Worm (Caenorhabditis elegans): ENCODE data around the gene clec-147.

clec-147 gene

ce11 chrII:14578013-14578412 lies 40.4 kb upstream of the clec-147 start, which contains the start of gene nspb-7:
nspb-7 (plus strand) TSS chrII:14578313.
- TF ChIP-seq ceh-48 (tag; optimal IDR thresholded peaks at IDR 0.05) (no peak), unc-86 (tag; optimal IDR thresholded peaks at IDR 0.05) (no peak), Y22D7AL.16 (tag; optimal IDR thresholded peaks at IDR 0.05) (no peak), F13H6.1 (tag; optimal IDR thresholded peaks at IDR 0.05) (no peak), dve-1 (tag; optimal IDR thresholded peaks at IDR 0.05) (no peak), ttx-3 (tag; optimal IDR thresholded peaks at IDR 0.05) (no peak), pha-4 (tag; optimal IDR thresholded peaks at IDR 0.05) (no peak), unc-42 (tag; optimal IDR thresholded peaks at IDR 0.05) (no peak), T23F11.4 (GFP tag; optimal IDR thresholded peaks at IDR 0.05) (no peak), sdc-2 (tag; optimal IDR thresholded peaks at IDR 0.05) (no peak)

ce11 chrII:14576429-14576828 lies 38.8 kb upstream of the clec-147 start, which contains the start of gene C01G12.13:
C01G12.13 (plus strand) TSS chrII:14576729.
- TF ChIP-seq ref-2 (tag; optimal IDR thresholded peaks at IDR 0.05) (no peak), madf-2 (tag; optimal IDR thresholded peaks at IDR 0.05) (no peak), syd-9 (tag; optimal IDR thresholded peaks at IDR 0.05) (no peak), che-1 (tag; optimal IDR thresholded peaks at IDR 0.05) (no peak), pros-1 (tag; optimal IDR thresholded peaks at IDR 0.05) (no peak), nfya-1 (tag; optimal IDR thresholded peaks at IDR 0.05) (no peak), ceh-24 (tag; optimal IDR thresholded peaks at IDR 0.05) (no peak), lim-6 (tag; optimal IDR thresholded peaks at IDR 0.05) (no peak), tbx-2 (tag; optimal IDR thresholded peaks at IDR 0.05) (no peak), ets-4 (tag; optimal IDR thresholded peaks at IDR 0.05) (no peak), npax-4 (tag; optimal IDR thresholded peaks at IDR 0.05) (no peak), ceh-48 (tag; optimal IDR thresholded peaks at IDR 0.05) (no peak), ahr-1 (tag; optimal IDR thresholded peaks at IDR 0.05) (no peak), elt-2 (tag; optimal IDR thresholded peaks at IDR 0.05) (no peak), Y22D7AL.16 (tag; optimal IDR thresholded peaks at IDR 0.05) (no peak)

- TF ChIP-seq ceh-9 (tag; optimal IDR thresholded peaks at IDR 0.05) (no peak), pha-4 (tag; optimal IDR thresholded peaks at IDR 0.05) (no peak), lim-6 (tag; optimal IDR thresholded peaks at IDR 0.05) (no peak), ceh-30 (tag; optimal IDR thresholded peaks at IDR 0.05) (no peak), mec-3 (tag; optimal IDR thresholded peaks at IDR 0.05; ENCODE audit: borderline replicate concordance) (no peak), che-1 (tag; optimal IDR thresholded peaks at IDR 0.05) (no peak), T23F11.4 (GFP tag; optimal IDR thresholded peaks at IDR 0.05) (no peak), npax-4 (tag; optimal IDR thresholded peaks at IDR 0.05) (no peak), ceh-19 (GFP tag; optimal IDR thresholded peaks at IDR 0.05) (no peak), pag-3 (tag; optimal IDR thresholded peaks at IDR 0.05; ENCODE audit: borderline replicate concordance) (no peak), tbx-7 (tag; optimal IDR thresholded peaks at IDR 0.05) (no peak), odd-2 (tag; optimal IDR thresholded peaks at IDR 0.05) (no peak), unc-86 (tag; optimal IDR thresholded peaks at IDR 0.05) (no peak), elt-4 (tag; optimal IDR thresholded peaks at IDR 0.05) (no peak), hlh-13 (GFP tag; optimal IDR thresholded peaks at IDR 0.05) (no peak)
These were observed 37.2 kb upstream of the clec-147 start for ce11 chrII:14574790-14575189.

- no peak for TF ChIP-seq ceh-18 (tag; optimal IDR thresholded peaks at IDR 0.05)
- TF ChIP-seq ahr-1 (tag; optimal IDR thresholded peaks at IDR 0.05) = no peak
- no peak for TF ChIP-seq lin-11 (tag; optimal IDR thresholded peaks at IDR 0.05)
- TF ChIP-seq zip-5 (tag; optimal IDR thresholded peaks at IDR 0.05) = no peak
- TF ChIP-seq tbx-2 (tag; optimal IDR thresholded peaks at IDR 0.05) = no peak
- TF ChIP-seq pha-2 (tag; optimal IDR thresholded peaks at IDR 0.05) = no peak
- no peak for TF ChIP-seq C38D4.7 (GFP tag; optimal IDR thresholded peaks at IDR 0.05)
- TF ChIP-seq hlh-8 (tag; optimal IDR thresholded peaks at IDR 0.05) = no peak
- no peak for TF ChIP-seq ceh-9 (tag; optimal IDR thresholded peaks at IDR 0.05)
- no peak for TF ChIP-seq tbx-7 (tag; optimal IDR thresholded peaks at IDR 0.05)
These were observed 35.7 kb upstream of the clec-147 start, which contains the start of gene madf-5 for ce11 chrII:14573315-14573714. madf-5 (plus strand) TSS chrII:14573615.

All from whole organism, late embryonic.